Worm (Caenorhabditis elegans): Measurements from ENCODE around the gene del-7.
A peak's percentile ranks its signal among the peaks of the same experiment; 100 is the strongest.

Gene del-7

DNA sequence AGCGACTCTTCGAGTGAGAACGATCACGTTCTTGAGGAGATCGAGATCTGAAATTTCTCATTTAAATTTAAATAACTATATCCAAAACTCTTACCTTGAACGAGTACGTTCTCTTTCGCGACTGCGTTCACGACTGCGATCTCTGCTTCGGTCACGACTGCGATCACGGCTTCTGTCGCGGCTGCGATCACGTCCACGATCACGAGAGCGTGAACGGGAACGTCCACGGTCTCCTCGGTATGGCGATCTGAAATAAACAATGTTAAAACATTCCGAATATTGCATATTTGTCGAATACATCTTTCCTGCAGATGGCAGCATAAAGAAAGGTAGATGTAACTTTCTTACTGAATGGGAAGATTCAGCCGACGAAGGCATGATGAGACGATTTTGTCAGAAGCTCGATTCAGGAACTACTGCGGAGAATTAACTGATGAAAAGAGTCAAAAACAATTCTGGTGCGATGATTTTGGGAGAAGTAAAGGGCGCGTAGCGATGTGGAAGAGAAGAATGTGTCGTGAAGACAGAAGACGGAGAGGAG lies 30.0 kb downstream of the del-7 start:
- TF ChIP-seq hlh-6 (tag; optimal IDR thresholded peaks at IDR 0.05) (peak; percentile 10), lim-6 (tag; optimal IDR thresholded peaks at IDR 0.05) (no peak)

DNA sequence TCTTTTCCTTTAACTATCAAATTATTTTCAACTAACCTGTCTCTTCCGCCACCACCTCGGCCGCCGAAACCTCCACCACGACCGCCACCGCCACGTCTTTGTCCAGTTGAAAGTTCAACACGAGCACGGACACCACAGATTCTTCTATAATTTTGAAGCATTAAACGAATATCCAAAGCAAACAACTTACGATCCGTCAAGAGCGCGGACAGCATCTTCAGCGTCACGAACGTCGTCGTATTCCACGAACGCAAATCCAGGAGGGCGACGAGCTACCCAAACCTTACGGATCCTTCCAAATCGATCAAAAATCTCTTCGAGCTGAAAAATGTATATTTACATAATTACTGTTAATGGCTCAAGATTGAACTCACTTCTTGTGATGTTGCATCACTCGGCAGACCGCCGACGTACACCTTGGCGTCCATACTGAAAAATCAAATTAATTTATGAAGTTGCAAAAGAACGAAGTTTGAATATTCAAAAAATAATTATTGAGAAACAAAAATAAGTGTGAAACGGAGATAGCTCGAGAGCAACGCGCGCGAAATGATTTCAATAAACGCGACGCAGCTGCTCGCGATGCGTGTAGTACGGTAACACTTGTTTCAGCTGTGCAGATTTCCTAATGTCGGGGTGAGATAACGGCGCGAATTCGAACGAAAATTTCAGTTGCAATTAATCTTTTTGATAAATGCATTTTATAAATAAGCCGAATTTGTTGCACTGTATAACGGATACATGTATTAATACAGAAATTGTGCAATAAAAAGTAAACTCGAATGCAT lies 30.8 kb downstream of the del-7 start, which contains the start of gene rsp-6:
TSS of gene rsp-6 (minus strand) at position 429 of the 788 bp plus-strand sequence.
- TF ChIP-seq hlh-15 (tag; optimal IDR thresholded peaks at IDR 0.05) (no peak), pha-4 (tag; optimal IDR thresholded peaks at IDR 0.05) (no peak), ceh-18 (tag; optimal IDR thresholded peaks at IDR 0.05) (peak; percentile 71), nhr-232 (tag; optimal IDR thresholded peaks at IDR 0.05) (no peak), ceh-34 (tag; optimal IDR thresholded peaks at IDR 0.05) (peak; percentile 47), F13H6.1 (tag; optimal IDR thresholded peaks at IDR 0.05) (no peak), nfya-1 (tag; optimal IDR thresholded peaks at IDR 0.05) (peak; percentile 95), dve-1 (tag; optimal IDR thresholded peaks at IDR 0.05) (peak; percentile 75), ceh-31 (tag; optimal IDR thresholded peaks at IDR 0.05) (peak; percentile 82), pat-9 (tag; optimal IDR thresholded peaks at IDR 0.05) (no peak), unc-86 (tag; optimal IDR thresholded peaks at IDR 0.05) (peak; percentile 60), tbx-2 (tag; optimal IDR thresholded peaks at IDR 0.05) (peak; percentile 79), unc-42 (tag; optimal IDR thresholded peaks at IDR 0.05) (peak; percentile 88), ceh-14 (tag; optimal IDR thresholded peaks at IDR 0.05) (peak; percentile 52), ceh-30 (tag; optimal IDR thresholded peaks at IDR 0.05) (no peak), madf-2 (tag; optimal IDR thresholded peaks at IDR 0.05) (no peak), elt-2 (tag; optimal IDR thresholded peaks at IDR 0.05) (peak; percentile 73), ceh-48 (tag; optimal IDR thresholded peaks at IDR 0.05) (peak; percentile 9), ets-4 (tag; optimal IDR thresholded peaks at IDR 0.05) (no peak), unc-55 (GFP tag; optimal IDR thresholded peaks at IDR 0.05) (peak; percentile 83), ref-2 (tag; optimal IDR thresholded peaks at IDR 0.05) (peak; percentile 53), hlh-30 (tag; optimal IDR thresholded peaks at IDR 0.05; ENCODE audit: insufficient read depth) (peak; percentile 25)

DNA sequence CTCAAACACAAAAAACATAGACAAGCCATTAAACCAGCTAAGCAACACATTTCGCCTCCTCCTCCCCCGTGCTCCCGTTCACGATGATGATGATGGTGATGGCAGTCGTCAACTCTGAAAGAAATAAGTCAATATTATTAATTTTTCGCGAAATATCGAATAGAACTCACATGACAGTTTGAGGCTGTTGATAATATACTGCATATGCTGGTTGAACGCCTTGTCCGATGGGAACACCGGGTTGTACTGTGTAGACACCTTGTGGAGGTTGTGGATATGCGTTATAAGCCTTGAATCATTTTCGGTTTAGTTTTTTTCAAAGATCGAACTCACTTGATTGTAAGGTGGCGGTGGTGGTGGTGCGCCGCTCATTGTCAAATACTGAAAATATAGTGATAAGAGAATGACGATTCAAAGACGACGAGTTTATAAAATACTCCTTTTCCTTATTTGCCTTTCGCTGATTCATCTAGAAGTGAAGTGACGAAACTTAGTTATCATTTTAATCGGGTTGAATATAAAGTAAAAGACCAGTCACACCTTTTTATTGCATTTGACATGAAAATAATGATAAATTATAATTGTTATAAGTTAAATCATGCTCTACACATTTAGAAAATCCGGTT lies 31.7 kb downstream of the del-7 start, which contains the start of gene C33H5.13:
TSS of gene C33H5.13 (minus strand) at position 443 of the 626 bp plus-strand sequence.
- TF ChIP-seq nhr-11 (tag; optimal IDR thresholded peaks at IDR 0.05) (no peak), hlh-13 (GFP tag; optimal IDR thresholded peaks at IDR 0.05) (no peak), ref-2 (tag; optimal IDR thresholded peaks at IDR 0.05) (no peak), ttx-3 (tag; optimal IDR thresholded peaks at IDR 0.05) (no peak), pros-1 (tag; optimal IDR thresholded peaks at IDR 0.05) (no peak), F13H6.1 (tag; optimal IDR thresholded peaks at IDR 0.05) (no peak), ceh-31 (tag; optimal IDR thresholded peaks at IDR 0.05) (no peak), C08G9.2 (tag; optimal IDR thresholded peaks at IDR 0.05) (no peak), unc-55 (GFP tag; optimal IDR thresholded peaks at IDR 0.05) (no peak), hlh-6 (tag; optimal IDR thresholded peaks at IDR 0.05) (no peak), sox-4 (tag; optimal IDR thresholded peaks at IDR 0.05) (no peak), madf-2 (tag; optimal IDR thresholded peaks at IDR 0.05) (no peak), hlh-15 (tag; optimal IDR thresholded peaks at IDR 0.05) (no peak), unc-42 (tag; optimal IDR thresholded peaks at IDR 0.05) (no peak), syd-9 (tag; optimal IDR thresholded peaks at IDR 0.05) (no peak), ets-4 (tag; optimal IDR thresholded peaks at IDR 0.05) (no peak)

DNA sequence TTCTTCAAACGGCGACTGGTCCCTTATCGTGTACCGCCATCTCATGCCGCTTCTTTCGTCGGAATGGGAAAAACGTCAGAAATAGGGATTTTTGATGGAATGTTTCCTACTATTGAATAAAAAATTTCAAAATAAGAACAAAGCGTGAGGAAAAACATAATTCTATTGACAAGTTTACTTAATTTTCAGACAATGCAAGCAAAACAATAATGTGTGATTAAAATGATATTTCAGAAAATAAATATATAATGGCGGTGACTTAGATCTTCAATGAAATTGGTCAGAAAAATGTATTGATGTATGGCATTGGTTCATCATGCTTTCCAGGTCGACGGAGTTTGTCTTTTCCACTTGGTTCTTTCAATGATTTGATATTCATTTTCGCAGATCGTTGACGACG lies 34.5 kb downstream of the del-7 start, which contains the start of gene ntp-1:
TSS of gene ntp-1 (minus strand) at position 101 of the 400 bp plus-strand sequence.
- TF ChIP-seq ama-1 (optimal IDR thresholded peaks at IDR 0.05) (no peak), npax-4 (tag; optimal IDR thresholded peaks at IDR 0.05) (no peak), elt-4 (tag; optimal IDR thresholded peaks at IDR 0.05) (no peak), C08G9.2 (tag; optimal IDR thresholded peaks at IDR 0.05) (no peak), K09A11.1 (tag; optimal IDR thresholded peaks at IDR 0.05; ENCODE audit: insufficient read depth) (no peak), C38D4.7 (GFP tag; optimal IDR thresholded peaks at IDR 0.05) (no peak), ceh-30 (tag; optimal IDR thresholded peaks at IDR 0.05) (no peak), nhr-11 (tag; optimal IDR thresholded peaks at IDR 0.05) (no peak), fax-1 (tag; optimal IDR thresholded peaks at IDR 0.05) (no peak), fkh-6 (tag; optimal IDR thresholded peaks at IDR 0.05) (no peak), nfya-1 (tag; optimal IDR thresholded peaks at IDR 0.05) (no peak), ceh-48 (tag; optimal IDR thresholded peaks at IDR 0.05) (no peak), syd-9 (tag; optimal IDR thresholded peaks at IDR 0.05) (no peak), nhr-232 (tag; optimal IDR thresholded peaks at IDR 0.05) (no peak), dmd-4 (tag; optimal IDR thresholded peaks at IDR 0.05; ENCODE audit: borderline replicate concordance) (no peak), pha-2 (tag; optimal IDR thresholded peaks at IDR 0.05) (no peak)

Measured in whole organism, late embryonic.